Worm (Caenorhabditis elegans): Measurements from ENCODE around the gene shl-1.

Gene shl-1

DNA sequence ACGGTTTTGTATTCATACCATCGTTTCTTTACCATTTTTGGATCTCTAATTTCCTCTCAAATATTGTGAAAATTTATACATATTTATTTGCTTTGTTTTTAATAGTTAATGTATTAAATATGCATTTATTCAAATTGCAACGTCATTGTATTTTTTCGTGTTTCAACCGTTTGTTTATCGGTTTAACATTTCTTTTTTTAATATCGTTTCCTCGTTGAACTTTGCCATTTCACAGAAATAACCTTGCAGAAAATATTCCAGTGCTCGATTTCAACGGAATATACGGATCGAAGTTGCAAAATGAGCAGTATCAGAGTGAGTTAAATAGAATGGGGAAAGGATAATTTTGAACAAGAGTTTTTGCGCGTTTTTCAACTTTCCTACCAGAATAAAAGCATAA is 54.5 kb downstream of the shl-1 start, which contains the start of gene seu-1:
seu-1 (plus strand) TSS at position 301 of the 400 bp plus-strand sequence.
- no peak for TF ChIP-seq flt-1 (GFP tag; IDR thresholded peaks at IDR 0.05)
- no peak for TF ChIP-seq tab-1 (GFP tag; IDR thresholded peaks at IDR 0.05)
- no peak for TF ChIP-seq cog-1 (tag; optimal IDR thresholded peaks at IDR 0.05)
- TF ChIP-seq ref-1 (GFP tag; conservative IDR thresholded peaks at IDR 0.05) = no peak
- TF ChIP-seq ztf-23 (GFP tag; IDR thresholded peaks at IDR 0.05) = no peak
- no peak for TF ChIP-seq med-1 (GFP tag; optimal IDR thresholded peaks at IDR 0.05; ENCODE audit: insufficient read depth)

Measured in whole organism, midembryonic.